Fruit fly (Drosophila melanogaster) whole organism, prepupa: ENCODE results near the gene Or92a.

Source experiments
- Blimp-1 ChIP-seq: fragments of 200-800 bp; sonication (Bioruptor generic); optimal IDR thresholded peaks from 3 replicates; lab custom pipeline; 2017; ENCODE audit warnings: missing biosample characterization, missing genetic modification characterization, mild to moderate bottlenecking, moderate library complexity, missing genetic modification reagents
- CG11294 ChIP-seq: fragments of 200-800 bp; sonication (Bioruptor generic); IDR thresholded peaks from 2 replicates; pipeline ENCODE4 v1.3.6; 2022; ENCODE audit warnings: missing biosample characterization, missing genetic modification characterization
- CG11762 ChIP-seq: fragments of 200-800 bp; sonication (Bioruptor generic); optimal IDR thresholded peaks from 3 replicates; lab custom pipeline; 2016; ENCODE audit warnings: missing biosample characterization, missing genetic modification characterization; ENCODE audit not compliant: insufficient read depth
- CG1621 ChIP-seq: fragments of 200-800 bp; sonication (Bioruptor generic); optimal IDR thresholded peaks from 3 replicates; lab custom pipeline; 2018; ENCODE audit warnings: missing biosample characterization, mild to moderate bottlenecking, missing genetic modification characterization
- CG16779 ChIP-seq: fragments of 200-800 bp; sonication (Bioruptor generic); optimal IDR thresholded peaks from 3 replicates; lab custom pipeline; 2017; ENCODE audit warnings: missing biosample characterization, mild to moderate bottlenecking, missing genetic modification characterization
- CG31627 ChIP-seq: fragments of 200-800 bp; sonication (Bioruptor generic); optimal IDR thresholded peaks from 3 replicates; lab custom pipeline; 2016; ENCODE audit warnings: missing biosample characterization, missing genetic modification characterization
- CG32006 ChIP-seq: fragments of 200-800 bp; sonication (Bioruptor generic); optimal IDR thresholded peaks from 3 replicates; lab custom pipeline; 2017; ENCODE audit warnings: missing biosample characterization, mild to moderate bottlenecking, missing genetic modification characterization
- CG3919 ChIP-seq: fragments of 200-800 bp; sonication (Bioruptor generic); optimal IDR thresholded peaks from 3 replicates; lab custom pipeline; 2016; ENCODE audit warnings: missing biosample characterization, missing genetic modification characterization
- CG4318 ChIP-seq: fragments of 200-800 bp; sonication (Bioruptor generic); optimal IDR thresholded peaks from 3 replicates; lab custom pipeline; 2017; ENCODE audit warnings: missing biosample characterization, mild to moderate bottlenecking, missing genetic modification characterization
- CG6792 ChIP-seq: fragments of 200-800 bp; sonication (Bioruptor generic); optimal IDR thresholded peaks from 3 replicates; lab custom pipeline; 2016; ENCODE audit warnings: missing biosample characterization, missing genetic modification characterization
- CG6808 ChIP-seq: fragments of 200-800 bp; sonication (Bioruptor generic); optimal IDR thresholded peaks from 3 replicates; lab custom pipeline; 2017; ENCODE audit warnings: missing biosample characterization, missing genetic modification characterization, mild to moderate bottlenecking, moderate library complexity, missing genetic modification reagents
- CG6854 ChIP-seq: fragments of 200-800 bp; sonication (Bioruptor generic); optimal IDR thresholded peaks from 2 replicates; lab custom pipeline; 2017; ENCODE audit warnings: missing biosample characterization, mild to moderate bottlenecking, missing genetic modification characterization
- CG7368 ChIP-seq: fragments of 200-800 bp; sonication (Bioruptor generic); optimal IDR thresholded peaks from 3 replicates; lab custom pipeline; 2016; ENCODE audit warnings: missing biosample characterization, missing genetic modification characterization
- CG8319 ChIP-seq: fragments of 200-800 bp; sonication (Bioruptor generic); optimal IDR thresholded peaks from 3 replicates; lab custom pipeline; 2016; ENCODE audit warnings: missing biosample characterization, missing genetic modification characterization
- Eip75B ChIP-seq: fragments of 200-800 bp; sonication (Bioruptor generic); optimal IDR thresholded peaks from 3 replicates; lab custom pipeline; 2016; ENCODE audit warnings: missing biosample characterization, missing genetic modification characterization
- Eip93F ChIP-seq: fragments of 200-800 bp; sonication (Bioruptor generic); optimal IDR thresholded peaks from 2 replicates; lab custom pipeline; 2016; ENCODE audit warnings: missing biosample characterization, mild to moderate bottlenecking, missing genetic modification characterization
- Ets96B ChIP-seq: fragments of 200-800 bp; optimal IDR thresholded peaks from 2 replicates; lab custom pipeline; 2019; ENCODE audit warnings: missing biosample characterization, mild to moderate bottlenecking, missing genetic modification characterization, moderate library complexity
- Hr38 ChIP-seq: sonication (Bioruptor generic); optimal IDR thresholded peaks from 2 replicates; lab custom pipeline; 2016; ENCODE audit warnings: missing biosample characterization, missing genetic modification characterization
- Hr4 ChIP-seq: fragments of 200-800 bp; sonication (Bioruptor generic); optimal IDR thresholded peaks from 3 replicates; lab custom pipeline; 2016; ENCODE audit warnings: missing biosample characterization, missing genetic modification characterization
- Lpt ChIP-seq: fragments of 200-800 bp; sonication (Bioruptor generic); optimal IDR thresholded peaks from 3 replicates; lab custom pipeline; 2016; ENCODE audit warnings: missing biosample characterization, missing genetic modification characterization
- Met ChIP-seq: fragments of 200-800 bp; sonication (Bioruptor generic); optimal IDR thresholded peaks from 3 replicates; lab custom pipeline; 2016; ENCODE audit warnings: missing biosample characterization, missing genetic modification characterization
- Sox15 ChIP-seq: fragments of 200-800 bp; sonication (Bioruptor generic); optimal IDR thresholded peaks from 3 replicates; lab custom pipeline; 2016; ENCODE audit warnings: missing biosample characterization, missing genetic modification characterization
- achi ChIP-seq: fragments of 200-800 bp; sonication (Bioruptor generic); optimal IDR thresholded peaks from 3 replicates; lab custom pipeline; 2016; ENCODE audit warnings: missing biosample characterization, missing genetic modification characterization
- cyc ChIP-seq: fragments of 200-800 bp; sonication (Bioruptor generic); optimal IDR thresholded peaks from 3 replicates; lab custom pipeline; 2016; ENCODE audit warnings: missing biosample characterization, missing genetic modification characterization
- dsx ChIP-seq: fragments of 200-800 bp; optimal IDR thresholded peaks from 3 replicates; lab custom pipeline; 2019; ENCODE audit warnings: missing biosample characterization, mild to moderate bottlenecking, missing genetic modification characterization, moderate library complexity; ENCODE audit not compliant: poor library complexity, severe bottlenecking
- esn ChIP-seq: fragments of 200-800 bp; sonication (Bioruptor generic); optimal IDR thresholded peaks from 2 replicates; lab custom pipeline; 2016; ENCODE audit warnings: missing biosample characterization, mild to moderate bottlenecking, missing genetic modification characterization, moderate library complexity
- fd59A ChIP-seq: fragments of 200-800 bp; sonication (Bioruptor generic); optimal IDR thresholded peaks from 2 replicates; lab custom pipeline; 2017; ENCODE audit warnings: missing biosample characterization, mild to moderate bottlenecking, missing genetic modification characterization, missing genetic modification reagents
- fd85E ChIP-seq: fragments of 200-800 bp; sonication (Bioruptor generic); optimal IDR thresholded peaks from 3 replicates; lab custom pipeline; 2016; ENCODE audit warnings: missing biosample characterization, missing genetic modification characterization
- fkh ChIP-seq: fragments of 200-800 bp; sonication (Bioruptor generic); optimal IDR thresholded peaks from 3 replicates; lab custom pipeline; 2017; ENCODE audit warnings: missing biosample characterization, mild to moderate bottlenecking, missing genetic modification characterization, moderate library complexity
- lz ChIP-seq: fragments of 200-800 bp; sonication (Bioruptor generic); optimal IDR thresholded peaks from 3 replicates; lab custom pipeline; 2016; ENCODE audit warnings: missing biosample characterization, missing genetic modification characterization
- net ChIP-seq: fragments of 200-800 bp; sonication (Bioruptor generic); optimal IDR thresholded peaks from 3 replicates; lab custom pipeline; 2016; ENCODE audit warnings: missing biosample characterization, missing genetic modification characterization
- salr ChIP-seq, 2 experiments: fragments of 200-800 bp; sonication (Bioruptor generic); optimal IDR thresholded peaks; 3 replicates each; lab custom pipeline; 2016 to 2018; ENCODE audit warnings: missing biosample characterization in 2 of 2, missing genetic modification characterization in 2 of 2, mild to moderate bottlenecking in 1 of 2
- spab ChIP-seq: fragments of 200-800 bp; sonication (Bioruptor generic); optimal IDR thresholded peaks from 2 replicates; lab custom pipeline; 2017; ENCODE audit warnings: missing biosample characterization, mild to moderate bottlenecking, missing genetic modification characterization, missing genetic modification reagents
- ss ChIP-seq, 2 experiments: fragments of 200-800 bp; sonication (Bioruptor generic); optimal IDR thresholded peaks; 2 replicates in 1 of 2; 3 replicates in 1 of 2; lab custom pipeline; 2017 to 2018; ENCODE audit warnings: mild to moderate bottlenecking in 2 of 2, missing biosample characterization in 2 of 2, missing genetic modification characterization in 2 of 2, moderate library complexity in 1 of 2
- svp ChIP-seq: fragments of 200-800 bp; sonication (Bioruptor generic); peaks from one replicate; lab custom pipeline; 2016; ENCODE audit warnings: missing biosample characterization, missing genetic modification characterization
- topi ChIP-seq: fragments of 200-800 bp; sonication (Bioruptor generic); optimal IDR thresholded peaks from 3 replicates; lab custom pipeline; 2016; ENCODE audit warnings: missing biosample characterization, missing genetic modification characterization
- vri ChIP-seq: fragments of 200-800 bp; sonication (Bioruptor generic); optimal IDR thresholded peaks from 3 replicates; lab custom pipeline; 2016; ENCODE audit warnings: missing biosample characterization, mild to moderate bottlenecking, missing genetic modification characterization

The Or92a gene

DNA sequence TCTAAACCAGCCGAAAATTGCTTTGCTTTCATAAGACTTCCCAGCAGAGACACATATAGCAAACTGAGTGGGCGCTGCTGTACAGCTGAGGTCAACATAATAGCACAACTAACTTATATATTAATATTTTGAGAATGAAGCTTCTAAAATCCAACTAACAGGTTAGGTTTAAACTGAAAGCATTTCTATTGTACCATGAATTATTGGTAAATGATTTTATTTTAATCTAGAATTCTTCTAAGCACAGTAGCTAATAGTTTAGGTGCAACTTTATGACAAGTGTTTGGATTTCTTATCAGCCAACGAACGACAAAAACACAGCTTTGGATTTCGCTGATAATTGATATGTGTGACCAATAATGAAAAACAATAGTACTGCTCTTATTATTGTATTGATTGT, 50.4 kb downstream of the Or92a start (continued):
- TF ChIP-seq dsx (no peak), CG6792 (GFP tag; lab: Kevin White, UChicago) (no peak), CG11294 (peak; percentile 49; the same call in 1 of the 2 replicates), Eip75B (GFP tag; lab: Kevin White, UChicago) (no peak), CG11762 (GFP tag; lab: Kevin White, UChicago) (no peak), svp (GFP tag; lab: Kevin White, UChicago) (peak; percentile 74), topi (GFP tag; lab: Kevin White, UChicago) (no peak), CG16779 (tag; lab: Kevin White, UChicago) (no peak), fkh (GFP tag; lab: Kevin White, UChicago) (peak; percentile 35), fd59A (GFP tag; lab: Kevin White, UChicago) (no peak), achi (no peak), fd85E (GFP tag; lab: Kevin White, UChicago) (no peak), Blimp-1 (GFP tag; lab: Kevin White, UChicago) (no peak), Met (GFP tag; lab: Kevin White, UChicago) (peak; percentile 33), lz (GFP tag; lab: Kevin White, UChicago) (no peak), CG31627 (GFP tag; lab: Kevin White, UChicago) (no peak), net (no peak), cyc (GFP tag; lab: Kevin White, UChicago) (no peak), Hr38 (GFP tag; lab: Kevin White, UChicago) (no peak), Lpt (GFP tag; lab: Kevin White, UChicago) (no peak), ss (GFP tag; optimal IDR thresholded peaks at IDR 0.05; lab: Kevin White, UChicago) (peak in 1 of 2 experiments; percentile 43), CG32006 (GFP tag; lab: Kevin White, UChicago) (no peak), Ets96B (no peak), vri (GFP tag; lab: Kevin White, UChicago) (no peak), CG6808 (GFP tag; lab: Kevin White, UChicago) (no peak), spab (GFP tag; lab: Kevin White, UChicago) (no peak), CG7368 (GFP tag; lab: Kevin White, UChicago) (no peak), CG1621 (tag; lab: Kevin White, UChicago) (no peak), CG8319 (GFP tag; lab: Kevin White, UChicago) (no peak), CG6854 (GFP tag; lab: Kevin White, UChicago) (no peak), salr (GFP tag; optimal IDR thresholded peaks at IDR 0.05; lab: Kevin White, UChicago) (no peak), esn (no peak), Sox15 (GFP tag; lab: Kevin White, UChicago) (no peak), CG4318 (GFP tag; lab: Kevin White, UChicago) (no peak), CG3919 (GFP tag; lab: Kevin White, UChicago) (no peak), Hr4 (no peak), Eip93F (GFP tag; lab: Kevin White, UChicago) (no peak)
- TF ChIP-seq, all 60 proteins: peak for 9
